Worm (Caenorhabditis elegans): ENCODE data around the gene Y67D8A.2.
A peak's percentile ranks its signal among the peaks of the same experiment; 100 is the strongest.

DNA sequence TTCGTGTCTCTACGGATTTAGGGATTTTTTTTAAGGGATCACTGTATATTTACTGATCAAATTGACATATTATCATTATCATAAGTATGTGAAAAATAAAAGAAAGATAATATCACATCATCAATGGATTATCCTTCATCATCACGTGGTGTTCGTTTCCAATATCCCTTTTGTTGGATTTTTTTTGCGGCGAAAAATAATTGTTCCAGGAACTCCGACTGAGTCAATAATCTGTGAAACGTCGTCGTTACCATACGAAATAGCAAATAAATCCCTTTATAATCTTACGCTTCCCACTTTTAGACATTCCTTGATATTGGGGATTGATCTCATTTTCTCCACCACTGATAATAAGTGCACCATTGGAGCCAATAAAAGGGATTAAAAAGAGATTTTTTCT is 27.8 kb downstream of the Y67D8A.2 start:
- TF ChIP-seq unc-62 (GFP tag; optimal IDR thresholded peaks at IDR 0.05) (no peak), nhr-77 (tag; optimal IDR thresholded peaks at IDR 0.05) (no peak), dpl-1 (GFP tag; optimal IDR thresholded peaks at IDR 0.05) (no peak), nhr-28 (tag; optimal IDR thresholded peaks at IDR 0.05) (no peak), sptf-1 (tag; optimal IDR thresholded peaks at IDR 0.05) (no peak), nhr-76 (tag; optimal IDR thresholded peaks at IDR 0.05) (no peak), fkh-10 (GFP tag; optimal IDR thresholded peaks at IDR 0.05) (no peak), ama-1 (optimal IDR thresholded peaks at IDR 0.05) (no peak), egl-13 (tag; optimal IDR thresholded peaks at IDR 0.05) (peak; percentile 45)
